Fruit fly (Drosophila melanogaster): Measurements from ENCODE around the gene CG42458.

CG42458 gene

dm6 chr3L:7423517-7423916, at the start of gene CG42458:
CG42458 (plus strand) TSS chr3L:7423827.
- TF ChIP-seq CG8478 (optimal IDR thresholded peaks at IDR 0.05): no peak
- no peak for TF ChIP-seq CTCF (optimal IDR thresholded peaks at IDR 0.05)

- TF ChIP-seq CTCF (optimal IDR thresholded peaks at IDR 0.05): no peak
Observed at dm6 chr3L:7376151-7376550, 47.5 kb upstream of the CG42458 start.

- TF ChIP-seq CG8478 (optimal IDR thresholded peaks at IDR 0.05) (no peak), CTCF (optimal IDR thresholded peaks at IDR 0.05) (no peak)
Observed at dm6 chr3L:7376830-7377229, 46.8 kb upstream of the CG42458 start.

dm6 chr3L:7380395-7380794, 43.2 kb upstream of the CG42458 start:
- TF ChIP-seq CG8478 (optimal IDR thresholded peaks at IDR 0.05) (no peak), CTCF (optimal IDR thresholded peaks at IDR 0.05) (no peak)

DNA sequence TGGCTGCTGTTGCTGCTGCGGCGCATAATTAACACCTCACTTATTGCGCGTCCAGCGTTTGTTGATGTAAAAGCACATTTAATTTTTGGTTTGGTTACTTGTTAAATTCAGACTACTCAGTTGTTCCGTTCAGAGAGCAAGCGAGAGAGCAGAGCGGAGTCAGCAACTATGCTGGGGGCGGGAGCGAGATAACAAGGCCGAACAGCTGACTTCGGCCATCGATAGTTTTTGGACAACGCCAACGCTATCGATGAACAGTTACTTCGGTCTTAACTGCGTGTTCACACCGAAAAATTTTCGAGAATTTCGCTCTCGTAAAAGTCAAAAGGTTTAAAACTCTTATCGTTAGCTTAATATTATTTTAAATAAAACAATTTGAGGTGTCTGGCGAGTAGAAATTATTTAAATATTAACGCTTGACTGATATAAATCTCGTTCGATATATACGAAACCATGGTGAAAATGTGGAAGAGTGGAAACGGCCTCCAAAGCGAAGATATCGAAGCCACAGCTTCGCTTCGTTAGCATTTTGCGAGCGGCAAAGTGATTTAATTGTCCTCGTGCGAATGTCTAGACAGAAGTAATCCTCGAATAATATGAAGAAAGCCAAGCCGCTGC, 42.2 kb upstream of the CG42458 start, which contains the start of the genes SMSr and smid:
Gene SMSr, minus strand, starts transcription at position 116 of the 618 bp plus-strand sequence.
Gene smid, plus strand, starts transcription at position 256 of the 618 bp plus-strand sequence.
- no peak for TF ChIP-seq CG8478 (optimal IDR thresholded peaks at IDR 0.05)
- TF ChIP-seq CTCF (optimal IDR thresholded peaks at IDR 0.05): no peak

DNA sequence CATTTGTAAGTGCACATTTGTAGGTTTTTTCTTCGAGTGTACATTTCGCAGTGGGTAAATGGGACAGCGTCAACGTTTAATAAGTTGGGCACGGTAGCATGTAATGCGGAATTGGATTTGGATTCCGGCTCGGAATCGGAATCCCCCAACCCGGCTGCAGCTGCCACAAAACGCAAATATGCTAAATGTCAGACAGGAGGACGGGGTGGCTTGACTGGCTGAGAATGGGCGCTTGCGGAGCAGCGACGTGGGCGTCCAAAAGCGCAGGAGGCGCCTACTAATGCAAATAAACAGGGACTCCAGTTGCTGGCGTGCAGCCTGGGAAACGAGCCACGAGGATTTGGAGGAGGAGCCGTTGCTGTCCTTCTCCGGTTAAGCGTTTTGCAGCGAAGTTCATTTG, 35.8 kb upstream of the CG42458 start, which contains the start of gene CG8564:
Gene CG8564, minus strand, starts transcription at position 101 of the 400 bp plus-strand sequence.
- TF ChIP-seq CTCF (optimal IDR thresholded peaks at IDR 0.05) (no peak), CG8478 (optimal IDR thresholded peaks at IDR 0.05) (no peak)

DNA sequence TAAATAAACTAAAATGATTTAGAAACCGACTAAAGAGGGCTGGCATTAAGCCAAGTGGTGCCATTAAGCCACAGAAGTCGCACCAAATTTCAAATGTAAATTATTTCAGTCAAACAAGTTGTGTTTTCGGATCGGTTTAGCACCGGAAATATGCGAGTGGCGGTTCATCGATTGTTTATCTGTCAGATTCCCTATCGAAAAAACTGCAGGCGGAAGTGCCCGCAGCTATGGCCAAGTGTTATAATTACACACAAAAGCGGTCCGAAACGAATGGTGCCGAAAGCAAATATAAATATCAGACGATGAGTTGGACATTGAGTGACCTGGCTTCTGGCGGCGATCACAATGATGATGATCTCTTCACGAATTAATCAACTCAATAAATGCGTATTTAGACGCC, 33.6 kb upstream of the CG42458 start:
- no peak for TF ChIP-seq CTCF (optimal IDR thresholded peaks at IDR 0.05)
- TF ChIP-seq CG8478 (optimal IDR thresholded peaks at IDR 0.05): no peak

- no peak for TF ChIP-seq CTCF (optimal IDR thresholded peaks at IDR 0.05)
- no peak for TF ChIP-seq CG8478 (optimal IDR thresholded peaks at IDR 0.05)
Observed at dm6 chr3L:7390442-7390841, 33.2 kb upstream of the CG42458 start, which contains the start of gene CG8563. CG8563 (plus strand) TSS chr3L:7390742.

DNA sequence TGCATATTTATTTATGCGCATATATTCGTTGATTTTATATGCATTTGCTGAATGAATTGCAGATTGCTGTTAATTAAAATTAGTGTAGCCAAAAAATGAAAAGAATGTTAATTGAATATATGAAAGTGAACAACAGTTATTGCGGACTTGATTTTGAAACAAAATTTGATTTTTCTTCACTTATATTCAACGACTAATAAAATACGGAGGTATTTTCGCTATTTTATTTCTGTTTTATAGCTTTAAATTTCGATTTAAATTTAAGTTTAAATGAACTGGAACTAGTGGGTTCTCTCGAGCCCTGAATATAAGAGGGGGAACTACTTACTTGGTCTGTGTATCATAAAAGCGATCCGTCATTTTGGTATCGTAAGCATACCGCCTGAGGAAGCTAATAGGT, 27.6 kb upstream of the CG42458 start, which contains the start of gene CG32379:
Gene CG32379, plus strand, starts transcription at position 301 of the 400 bp plus-strand sequence.
- no peak for TF ChIP-seq CG8478 (optimal IDR thresholded peaks at IDR 0.05)
- TF ChIP-seq CTCF (optimal IDR thresholded peaks at IDR 0.05): no peak

dm6 chr3L:7397979-7398378, 25.6 kb upstream of the CG42458 start, which contains the start of gene CG8562:
CG8562 (plus strand) TSS chr3L:7398285.
- TF ChIP-seq CG8478 (optimal IDR thresholded peaks at IDR 0.05) (no peak), CTCF (optimal IDR thresholded peaks at IDR 0.05) (no peak)

DNA sequence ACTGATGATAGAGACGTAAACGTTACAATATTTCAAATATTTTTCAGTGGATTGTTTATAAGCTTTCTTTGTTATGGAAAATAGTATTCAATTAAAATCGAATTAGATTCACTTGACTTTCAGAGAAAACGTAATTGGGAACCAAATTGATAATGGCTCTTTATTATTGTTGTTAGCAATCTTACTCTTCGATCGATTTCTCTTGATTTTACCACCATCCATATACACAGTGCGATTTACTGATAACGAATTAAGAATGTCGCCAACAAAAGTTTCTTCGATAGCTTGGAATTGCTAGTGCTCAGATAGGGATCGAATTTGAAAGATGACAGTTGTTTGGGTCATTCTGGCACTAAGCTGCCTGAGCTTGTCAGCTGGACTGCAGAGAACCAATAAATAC, 23.9 kb upstream of the CG42458 start, which contains the start of gene CG18417:
Gene CG18417, plus strand, starts transcription at position 301 of the 400 bp plus-strand sequence.
- no peak for TF ChIP-seq CTCF (optimal IDR thresholded peaks at IDR 0.05)
- TF ChIP-seq CG8478 (optimal IDR thresholded peaks at IDR 0.05): no peak

dm6 chr3L:7401972-7402371, 21.7 kb upstream of the CG42458 start:
- TF ChIP-seq CG8478 (optimal IDR thresholded peaks at IDR 0.05) (no peak), CTCF (optimal IDR thresholded peaks at IDR 0.05) (no peak)

- no peak for TF ChIP-seq CTCF (optimal IDR thresholded peaks at IDR 0.05)
- TF ChIP-seq CG8478 (optimal IDR thresholded peaks at IDR 0.05): no peak
Observed at dm6 chr3L:7404081-7404480, 19.5 kb upstream of the CG42458 start, which contains the start of gene CG8560. CG8560 (minus strand) TSS chr3L:7404181.

DNA sequence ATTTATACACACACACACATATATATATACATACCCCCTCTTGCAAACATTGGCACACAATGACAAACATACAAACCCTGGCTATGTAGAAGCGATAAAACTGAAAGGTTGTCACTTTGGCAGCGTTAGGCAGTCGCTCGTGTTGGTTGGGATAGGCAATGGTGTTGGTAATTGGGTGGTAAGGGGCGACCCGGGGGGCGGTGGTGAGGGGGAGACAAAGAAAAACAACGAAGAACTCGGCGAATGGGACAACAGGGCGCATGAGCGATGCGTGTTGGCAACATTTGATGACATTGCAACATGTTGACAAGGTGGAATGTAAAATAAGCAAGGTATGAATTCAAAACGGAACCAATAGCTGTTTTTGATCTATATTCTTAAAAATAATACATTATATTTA, 1.0 kb upstream of the CG42458 start:
- TF ChIP-seq CTCF (optimal IDR thresholded peaks at IDR 0.05) (no peak), CG8478 (optimal IDR thresholded peaks at IDR 0.05) (no peak)

DNA sequence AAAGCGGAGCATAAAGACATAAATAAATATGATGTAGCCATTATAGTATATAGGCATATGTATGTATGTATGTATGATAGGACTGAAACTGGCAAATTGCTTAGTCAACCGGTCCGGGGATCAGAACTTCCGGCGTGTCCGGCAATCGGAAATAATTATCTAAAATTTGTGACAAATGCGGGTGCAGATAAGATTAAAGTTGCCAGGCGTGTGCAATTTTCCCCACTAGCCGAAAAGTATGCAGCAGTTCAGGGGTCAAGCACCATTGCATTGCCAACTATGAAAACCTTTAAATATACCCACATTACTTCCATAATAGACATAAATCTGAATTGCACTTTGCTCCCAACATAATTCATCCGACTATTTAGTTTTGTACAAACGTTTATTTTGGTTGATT, 8.6 kb downstream of the CG42458 start:
- TF ChIP-seq CTCF (optimal IDR thresholded peaks at IDR 0.05) (no peak), CG8478 (optimal IDR thresholded peaks at IDR 0.05) (no peak)

DNA sequence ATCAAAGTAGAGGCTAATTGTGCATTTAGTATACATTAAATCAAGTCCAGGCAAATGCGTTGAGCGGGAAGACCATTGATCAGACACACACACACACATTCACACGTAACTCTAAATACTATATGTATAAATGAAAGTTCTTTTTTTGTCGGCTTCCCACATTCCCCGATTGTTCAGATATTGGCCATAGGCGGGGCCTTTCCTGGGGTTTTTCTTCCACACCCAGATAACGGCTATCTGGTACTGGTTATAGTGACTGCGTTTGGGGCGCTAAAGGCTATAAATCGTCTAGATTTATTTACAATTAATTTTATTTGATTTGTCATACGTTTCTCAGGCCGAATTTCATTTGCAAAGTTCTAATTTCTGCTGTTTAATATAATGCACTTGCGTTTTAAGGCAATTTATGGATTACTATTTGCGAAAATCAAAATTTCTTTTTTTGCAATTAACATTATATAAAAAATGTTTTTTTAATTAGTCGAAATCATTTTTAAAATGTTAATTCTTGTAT, 9.2 kb downstream of the CG42458 start:
- TF ChIP-seq CG8478 (optimal IDR thresholded peaks at IDR 0.05) (no peak), CTCF (optimal IDR thresholded peaks at IDR 0.05) (no peak)
